Worm (Caenorhabditis elegans) whole organism, L1 larva: Measurements from ENCODE around the gene C05D9.4.
A peak's percentile ranks its signal among the peaks of the same experiment; 100 is the strongest.

Experiments
- C04F5.9 ChIP-seq: sonication (generic microtip); optimal IDR thresholded peaks from 2 replicates; lab custom pipeline; 2016; ENCODE audit warnings: missing genetic modification characterization, missing compliant biosample characterization
- C34B4.2 ChIP-seq: sonication (generic microtip); optimal IDR thresholded peaks from 2 replicates; lab custom pipeline; 2017; ENCODE audit warnings: mild to moderate bottlenecking, missing genetic modification characterization, missing compliant biosample characterization
- Y116A8C.19 ChIP-seq: sonication (generic microtip); optimal IDR thresholded peaks from 2 replicates; lab custom pipeline; 2016; ENCODE audit warnings: missing compliant biosample characterization, missing genetic modification characterization, borderline replicate concordance
- aly-2 ChIP-seq: fragments of 150-350 bp; optimal IDR thresholded peaks from 2 replicates; lab custom pipeline; 2014; ENCODE audit warnings: missing biosample characterization, missing genetic modification characterization
- ama-1 ChIP-seq: fragments of 150-350 bp; optimal IDR thresholded peaks from 2 replicates; lab custom pipeline; 2014
- blmp-1 ChIP-seq: fragments of 150-350 bp; optimal IDR thresholded peaks from 2 replicates; lab custom pipeline; 2014; ENCODE audit warnings: missing biosample characterization, missing genetic modification characterization
- ceh-82 ChIP-seq, 3 experiments: fragments of 150-350 bp in 1 of 3; sonication (generic microtip) in 2 of 3; optimal IDR thresholded peaks; 2 replicates each; lab custom pipeline; 2014 to 2017; ENCODE audit warnings: missing biosample characterization in 3 of 3, missing genetic modification characterization in 3 of 3
- ceh-88 ChIP-seq: fragments of 200-800 bp; sonication (Bioruptor generic); IDR thresholded peaks from 2 replicates; pipeline ENCODE4 v1.3.6; 2022; ENCODE audit warnings: missing genetic modification characterization, missing compliant biosample characterization
- efl-3 ChIP-seq: fragments of 200-800 bp; sonication (Bioruptor generic); optimal IDR thresholded peaks from 2 replicates; lab custom pipeline; 2018; ENCODE audit warnings: mild to moderate bottlenecking, missing genetic modification characterization, missing compliant biosample characterization
- egl-13 ChIP-seq: sonication (generic microtip); optimal IDR thresholded peaks from 2 replicates; lab custom pipeline; 2016; ENCODE audit warnings: missing genotype, missing genetic modification reagents, missing genetic modification characterization, missing compliant biosample characterization
- elt-3 ChIP-seq, 6 experiments: fragments of 150-350 bp in 1 of 6; sonication (generic microtip); optimal IDR thresholded peaks; 2 replicates each; lab custom pipeline; 2017 to 2018; ENCODE audit warnings: missing biosample characterization in 6 of 6, missing genetic modification characterization in 6 of 6, inconsistent platforms in 1 of 6
- ets-5 ChIP-seq: fragments of 200-800 bp; sonication (Bioruptor generic); IDR thresholded peaks from 2 replicates; pipeline ENCODE4 v1.3.6; 2022; ENCODE audit warnings: missing genetic modification characterization, missing compliant biosample characterization
- fkh-10 ChIP-seq: sonication (generic microtip); optimal IDR thresholded peaks from 2 replicates; lab custom pipeline; 2017; ENCODE audit warnings: missing biosample characterization, missing genetic modification reagents, missing genetic modification characterization
- fkh-4 ChIP-seq: sonication (generic microtip); optimal IDR thresholded peaks from 2 replicates; lab custom pipeline; 2016; ENCODE audit warnings: missing compliant biosample characterization, missing genetic modification characterization, borderline replicate concordance
- grh-1 ChIP-seq: fragments of 200-800 bp; sonication (Bioruptor generic); IDR thresholded peaks from 2 replicates; pipeline ENCODE4 v1.3.6; 2022; ENCODE audit warnings: missing genetic modification reagents, missing genetic modification characterization, missing compliant biosample characterization
- hlh-4 ChIP-seq: sonication (generic microtip); optimal IDR thresholded peaks from 2 replicates; lab custom pipeline; 2016; ENCODE audit warnings: mild to moderate bottlenecking, missing genetic modification characterization, missing compliant biosample characterization
- irx-1 ChIP-seq: sonication (generic microtip); optimal IDR thresholded peaks from 2 replicates; lab custom pipeline; 2016; ENCODE audit warnings: missing genetic modification characterization, missing compliant biosample characterization
- lin-13 ChIP-seq: fragments of 150-350 bp; optimal IDR thresholded peaks from 2 replicates; lab custom pipeline; 2014; ENCODE audit warnings: missing biosample characterization, missing genetic modification reagents, missing genetic modification characterization
- lin-14 ChIP-seq: fragments of 200-800 bp; sonication (Bioruptor generic); optimal IDR thresholded peaks from 2 replicates; lab custom pipeline; 2018; ENCODE audit warnings: mild to moderate bottlenecking, missing genetic modification characterization, moderate library complexity, missing compliant biosample characterization
- lin-15B ChIP-seq: fragments of 150-350 bp; sonication (generic microtip); optimal IDR thresholded peaks from 3 replicates; lab custom pipeline; 2014; ENCODE audit warnings: missing biosample characterization, missing genetic modification characterization
- lin-39 ChIP-seq: fragments of 150-350 bp; optimal IDR thresholded peaks from 2 replicates; lab custom pipeline; 2014; ENCODE audit warnings: missing biosample characterization, missing genetic modification reagents, missing genetic modification characterization
- lir-3 ChIP-seq: sonication (generic microtip); optimal IDR thresholded peaks from 2 replicates; lab custom pipeline; 2016; ENCODE audit warnings: mild to moderate bottlenecking, missing genetic modification characterization, moderate library complexity, missing compliant biosample characterization; ENCODE audit not compliant: poor library complexity
- lsy-2 ChIP-seq, 2 experiments: fragments of 150-350 bp; optimal IDR thresholded peaks; 2 replicates each; lab custom pipeline; 2014; ENCODE audit warnings: missing biosample characterization in 2 of 2, missing genetic modification characterization in 2 of 2
- mab-9 ChIP-seq: fragments of 200-800 bp; sonication (Bioruptor generic); IDR thresholded peaks from 2 replicates; pipeline ENCODE4 v1.3.6; 2022; ENCODE audit warnings: missing genetic modification reagents, missing genetic modification characterization, missing compliant biosample characterization
- nhr-11 ChIP-seq: fragments of 150-350 bp; optimal IDR thresholded peaks from 2 replicates; lab custom pipeline; 2014; ENCODE audit warnings: missing biosample characterization, missing genetic modification characterization
- nhr-12 ChIP-seq: sonication (generic microtip); optimal IDR thresholded peaks from 2 replicates; lab custom pipeline; 2017; ENCODE audit warnings: missing biosample characterization, missing genetic modification characterization
- nhr-19 ChIP-seq: fragments of 200-800 bp; sonication (Bioruptor generic); conservative IDR thresholded peaks from 2 replicates; pipeline ENCODE4 v1.3.6; 2022; ENCODE audit warnings: missing genetic modification characterization, missing compliant biosample characterization
- nhr-237 ChIP-seq: fragments of 150-350 bp; optimal IDR thresholded peaks from 2 replicates; lab custom pipeline; 2014; ENCODE audit warnings: missing biosample characterization, missing genetic modification characterization
- nhr-71 ChIP-seq: sonication (generic microtip); optimal IDR thresholded peaks from 2 replicates; lab custom pipeline; 2016; ENCODE audit warnings: mild to moderate bottlenecking, missing genetic modification characterization, moderate library complexity, missing compliant biosample characterization
- nhr-90 ChIP-seq: sonication (generic microtip); optimal IDR thresholded peaks from 2 replicates; lab custom pipeline; 2016; ENCODE audit warnings: mild to moderate bottlenecking, missing genetic modification characterization, missing compliant biosample characterization; ENCODE audit not compliant: poor library complexity
- pax-3 ChIP-seq: fragments of 200-800 bp; sonication (Bioruptor generic); optimal IDR thresholded peaks from 2 replicates; lab custom pipeline; 2018; ENCODE audit warnings: mild to moderate bottlenecking, missing genetic modification characterization, moderate library complexity, missing compliant biosample characterization
- rnt-1 ChIP-seq: sonication (generic microtip); optimal IDR thresholded peaks from 2 replicates; lab custom pipeline; 2016; ENCODE audit warnings: mild to moderate bottlenecking, missing genetic modification characterization, moderate library complexity, missing compliant biosample characterization
- skn-1 ChIP-seq: fragments of 150-350 bp; optimal IDR thresholded peaks from 2 replicates; lab custom pipeline; 2014; ENCODE audit warnings: missing biosample characterization, missing genetic modification characterization
- snpc-4 ChIP-seq: fragments of 150-350 bp; optimal IDR thresholded peaks from 2 replicates; lab custom pipeline; 2014; ENCODE audit warnings: missing biosample characterization, missing genetic modification characterization
- snu-23 ChIP-seq: sonication (generic microtip); optimal IDR thresholded peaks from 2 replicates; lab custom pipeline; 2016; ENCODE audit warnings: missing genetic modification characterization, missing compliant biosample characterization
- sptf-1 ChIP-seq: fragments of 150-350 bp; optimal IDR thresholded peaks from 2 replicates; lab custom pipeline; 2014; ENCODE audit warnings: missing biosample characterization, missing genetic modification characterization
- sup-37 ChIP-seq: fragments of 200-800 bp; sonication (Bioruptor generic); optimal IDR thresholded peaks from 2 replicates; lab custom pipeline; 2018; ENCODE audit warnings: mild to moderate bottlenecking, missing genetic modification characterization, missing compliant biosample characterization
- swsn-7 ChIP-seq: sonication (generic microtip); optimal IDR thresholded peaks from 2 replicates; lab custom pipeline; 2016; ENCODE audit warnings: missing genetic modification characterization, missing compliant biosample characterization
- tbx-2 ChIP-seq: sonication (generic microtip); optimal IDR thresholded peaks from 2 replicates; lab custom pipeline; 2016; ENCODE audit warnings: missing genetic modification characterization, missing compliant biosample characterization
- unc-30 ChIP-seq: sonication (generic microtip); optimal IDR thresholded peaks from 2 replicates; lab custom pipeline; 2017; ENCODE audit warnings: missing biosample characterization, missing genetic modification characterization
- unc-62 ChIP-seq: fragments of 150-350 bp; optimal IDR thresholded peaks from 2 replicates; lab custom pipeline; 2014; ENCODE audit warnings: missing biosample characterization, missing genetic modification reagents, missing genetic modification characterization
- unc-86 ChIP-seq: sonication (generic microtip); optimal IDR thresholded peaks from 2 replicates; lab custom pipeline; 2016; ENCODE audit warnings: missing genetic modification characterization, missing compliant biosample characterization
- vab-15 ChIP-seq: sonication (generic microtip); optimal IDR thresholded peaks from 2 replicates; lab custom pipeline; 2017; ENCODE audit warnings: missing genotype, mild to moderate bottlenecking, missing genetic modification characterization, missing compliant biosample characterization
- zag-1 ChIP-seq: fragments of 150-350 bp; optimal IDR thresholded peaks from 2 replicates; lab custom pipeline; 2014; ENCODE audit warnings: missing biosample characterization, missing genetic modification characterization
- zip-4 ChIP-seq: fragments of 200-800 bp; sonication (Bioruptor generic); optimal IDR thresholded peaks from 2 replicates; lab custom pipeline; 2018; ENCODE audit warnings: mild to moderate bottlenecking, missing genetic modification characterization, moderate library complexity, missing compliant biosample characterization
- ztf-11 ChIP-seq, 2 experiments: sonication (generic microtip); optimal IDR thresholded peaks; 2 replicates each; lab custom pipeline; 2016 to 2017; ENCODE audit warnings: missing genetic modification characterization in 2 of 2, missing biosample characterization in 1 of 2, missing compliant biosample characterization in 1 of 2
- ztf-4 ChIP-seq: fragments of 150-350 bp; optimal IDR thresholded peaks from 2 replicates; lab custom pipeline; 2014; ENCODE audit warnings: missing biosample characterization, missing genetic modification characterization

C05D9.4 gene

ce11 chrX:1107758-1108157, at the start of gene C05D9.4:
C05D9.4 (plus strand) TSS chrX:1108058.
- TF ChIP-seq nhr-12 (tag; lab: Kevin White, UChicago) (no peak), aly-2 (tag; lab: Kevin White, UChicago) (no peak), zip-4 (no peak), sptf-1 (tag; lab: Kevin White, UChicago) (no peak)

ce11 chrX:1060705-1061104, 47.2 kb upstream of the C05D9.4 start:
- TF ChIP-seq nhr-71 (tag; lab: Kevin White, UChicago): peak; percentile 7
- TF ChIP-seq nhr-90 (tag; lab: Kevin White, UChicago): no peak
- no peak for TF ChIP-seq irx-1
- TF ChIP-seq nhr-11 (tag; lab: Kevin White, UChicago): no peak
- TF ChIP-seq Y116A8C.19 (tag; lab: Kevin White, UChicago): no peak
- no peak for TF ChIP-seq ets-5 (GFP tag; lab: Robert Waterston, UW)
- no peak for TF ChIP-seq unc-62 (GFP tag; lab: Kevin White, UChicago)
- no peak for TF ChIP-seq zag-1 (tag; lab: Kevin White, UChicago)
- TF ChIP-seq C04F5.9 (tag; lab: Kevin White, UChicago): no peak
- no peak for TF ChIP-seq C34B4.2 (tag; lab: Kevin White, UChicago)
- no peak for TF ChIP-seq sup-37 (GFP tag; lab: Kevin White, UChicago)
- TF ChIP-seq fkh-4 (tag; lab: Kevin White, UChicago): no peak
- no peak for TF ChIP-seq ztf-11 (tag; optimal IDR thresholded peaks at IDR 0.05; lab: Kevin White, UChicago)
- TF ChIP-seq lin-39 (tag; lab: Kevin White, UChicago): no peak
- TF ChIP-seq vab-15 (tag; lab: Kevin White, UChicago): no peak
- TF ChIP-seq nhr-19 (GFP tag; lab: Robert Waterston, UW): no peak
- no peak for TF ChIP-seq fkh-10 (GFP tag; lab: Kevin White, UChicago)
- peak in 1 of 3 experiments; percentile 23 for TF ChIP-seq ceh-82 (tag; optimal IDR thresholded peaks at IDR 0.05; lab: Kevin White, UChicago)
- TF ChIP-seq pax-3: no peak
- TF ChIP-seq rnt-1 (tag; lab: Kevin White, UChicago): no peak
- no peak for TF ChIP-seq ama-1
- no peak for TF ChIP-seq ceh-88 (GFP tag; lab: Robert Waterston, UW)
- TF ChIP-seq mab-9: no peak
- no peak for TF ChIP-seq unc-30 (tag; lab: Kevin White, UChicago)
- TF ChIP-seq zip-4: no peak
- TF ChIP-seq ztf-4 (tag; lab: Kevin White, UChicago): no peak
- TF ChIP-seq tbx-2: peak; percentile 0
- TF ChIP-seq lsy-2 (tag; optimal IDR thresholded peaks at IDR 0.05; lab: Kevin White, UChicago): no peak
- no peak for TF ChIP-seq hlh-4 (tag; lab: Kevin White, UChicago)
- TF ChIP-seq blmp-1 (tag; lab: Kevin White, UChicago): no peak
- TF ChIP-seq snpc-4 (tag; lab: Kevin White, UChicago): no peak
- no peak for TF ChIP-seq snu-23 (GFP tag; lab: Kevin White, UChicago)
- TF ChIP-seq elt-3 (tag; optimal IDR thresholded peaks at IDR 0.05; lab: Kevin White, UChicago): no peak
- no peak for TF ChIP-seq efl-3 (GFP tag; lab: Kevin White, UChicago)
- peak; percentile 56 for TF ChIP-seq lin-14 (GFP tag; lab: Kevin White, UChicago)
- TF ChIP-seq lir-3 (tag; lab: Kevin White, UChicago): no peak
- no peak for TF ChIP-seq lin-15B
- no peak for TF ChIP-seq swsn-7
- TF ChIP-seq unc-86: peak; percentile 27
- no peak for TF ChIP-seq lin-13 (GFP tag; lab: Kevin White, UChicago)
- no peak for TF ChIP-seq nhr-237 (tag; lab: Kevin White, UChicago)
- no peak for TF ChIP-seq grh-1 (GFP tag; lab: Robert Waterston, UW)
- no peak for TF ChIP-seq skn-1 (tag; lab: Kevin White, UChicago)
- TF ChIP-seq egl-13 (tag; lab: Kevin White, UChicago): no peak
- TF ChIP-seq, all 84 proteins: peak for 5
